Fruit fly (Drosophila melanogaster) whole organism, embryonic: ENCODE data around the gene Kr-h1.

ENCODE experiments used
- Antp ChIP-seq: fragments of 200-800 bp; sonication (Bioruptor generic); optimal IDR thresholded peaks from 3 replicates; lab custom pipeline; 2016; ENCODE audit warnings: missing biosample characterization, missing genetic modification characterization
- Atf3 ChIP-seq: fragments of 200-800 bp; sonication (Bioruptor generic); optimal IDR thresholded peaks from 3 replicates; lab custom pipeline; 2016; ENCODE audit warnings: missing biosample characterization, missing genetic modification characterization
- Atf6 ChIP-seq: fragments of 200-800 bp; sonication (Bioruptor generic); IDR thresholded peaks from 2 replicates; pipeline ENCODE4 v1.3.6; 2022; ENCODE audit warnings: missing biosample characterization, missing genetic modification characterization
- CG10654 ChIP-seq: fragments of 200-800 bp; sonication (Bioruptor generic); optimal IDR thresholded peaks from 2 replicates; lab custom pipeline; 2016; ENCODE audit warnings: missing biosample characterization, missing genetic modification characterization
- CG11093 ChIP-seq: fragments of 200-800 bp; sonication (Bioruptor generic); IDR thresholded peaks from 3 replicates; pipeline ENCODE4 v1.3.6; 2022; ENCODE audit warnings: missing biosample characterization, missing genetic modification characterization
- CG11456 ChIP-seq: fragments of 200-800 bp; sonication (Bioruptor generic); IDR thresholded peaks from 3 replicates; pipeline ENCODE4 v1.3.6; 2022; ENCODE audit warnings: missing biosample characterization, missing genetic modification characterization
- CG11723 ChIP-seq: fragments of 200-800 bp; sonication (Bioruptor generic); optimal IDR thresholded peaks from 2 replicates; lab custom pipeline; 2017; ENCODE audit warnings: missing biosample characterization, mild to moderate bottlenecking, missing genetic modification characterization
- CG12219 ChIP-seq: fragments of 200-800 bp; sonication (Bioruptor generic); optimal IDR thresholded peaks from 3 replicates; lab custom pipeline; 2018; ENCODE audit warnings: missing biosample characterization, mild to moderate bottlenecking, missing genetic modification characterization
- CG13287 ChIP-seq: fragments of 200-800 bp; sonication (Bioruptor generic); IDR thresholded peaks from 2 replicates; pipeline ENCODE4 v1.3.6; 2022; ENCODE audit warnings: missing biosample characterization, missing genetic modification characterization; ENCODE audit not compliant: partially characterized antibody
- CG14710 ChIP-seq: fragments of 200-800 bp; sonication (Bioruptor generic); optimal IDR thresholded peaks from 3 replicates; lab custom pipeline; 2019; ENCODE audit warnings: missing biosample characterization, mild to moderate bottlenecking, missing genetic modification characterization, moderate library complexity
- CG14860 ChIP-seq: fragments of 200-800 bp; sonication (Bioruptor generic); IDR thresholded peaks from 3 replicates; pipeline ENCODE4 v1.3.6; 2022; ENCODE audit warnings: missing biosample characterization, missing genetic modification characterization; ENCODE audit not compliant: partially characterized antibody
- CG1603 ChIP-seq: fragments of 200-800 bp; sonication (Bioruptor generic); optimal IDR thresholded peaks from 2 replicates; lab custom pipeline; 2019; ENCODE audit warnings: missing biosample characterization, mild to moderate bottlenecking, missing genetic modification characterization, moderate library complexity
- CG2116 ChIP-seq: fragments of 200-800 bp; sonication (Bioruptor generic); optimal IDR thresholded peaks from 3 replicates; lab custom pipeline; 2018; ENCODE audit warnings: missing biosample characterization, mild to moderate bottlenecking, missing genetic modification characterization
- CG2875 ChIP-seq: fragments of 200-800 bp; sonication (Bioruptor generic); optimal IDR thresholded peaks from 2 replicates; lab custom pipeline; 2017; ENCODE audit warnings: missing biosample characterization, mild to moderate bottlenecking, missing genetic modification characterization, missing genetic modification reagents
- CG32767 ChIP-seq: fragments of 200-800 bp; sonication (Bioruptor generic); IDR thresholded peaks from 2 replicates; pipeline ENCODE4 v1.3.6; 2022; ENCODE audit warnings: missing biosample characterization, missing genetic modification characterization
- CG34422 ChIP-seq: fragments of 200-800 bp; sonication (Bioruptor generic); IDR thresholded peaks from 3 replicates; pipeline ENCODE4 v1.3.6; 2022; ENCODE audit warnings: missing biosample characterization, missing genetic modification characterization
- CG3726 ChIP-seq: fragments of 200-800 bp; sonication (Bioruptor generic); IDR thresholded peaks from 3 replicates; pipeline ENCODE4, ENCODE4 v1.3.6; 2022; ENCODE audit warnings: missing biosample characterization, missing genetic modification characterization
- CG4360 ChIP-seq: fragments of 200-800 bp; sonication (Bioruptor generic); IDR thresholded peaks from 2 replicates; pipeline ENCODE4 v1.3.6; 2022; ENCODE audit warnings: missing biosample characterization, missing genetic modification characterization
- CG4404 ChIP-seq: fragments of 200-800 bp; sonication (Bioruptor generic); IDR thresholded peaks from 2 replicates; pipeline ENCODE4 v1.3.6; 2022; ENCODE audit warnings: missing biosample characterization, missing genetic modification characterization
- CG4617 ChIP-seq: fragments of 200-800 bp; sonication (Bioruptor generic); optimal IDR thresholded peaks from 3 replicates; lab custom pipeline; 2016; ENCODE audit warnings: missing biosample characterization, missing genetic modification characterization, borderline replicate concordance
- CG5953 ChIP-seq: fragments of 200-800 bp; sonication (Bioruptor generic); IDR thresholded peaks from 2 replicates; pipeline ENCODE4 v1.3.6; 2022; ENCODE audit warnings: missing biosample characterization, missing genetic modification characterization
- CG6854 ChIP-seq: fragments of 200-800 bp; sonication (Bioruptor generic); optimal IDR thresholded peaks from 3 replicates; lab custom pipeline; 2017; ENCODE audit warnings: missing biosample characterization, mild to moderate bottlenecking, missing genetic modification characterization
- CG7556 ChIP-seq: fragments of 200-800 bp; sonication (Bioruptor generic); optimal IDR thresholded peaks from 2 replicates; lab custom pipeline; 2017; ENCODE audit warnings: missing biosample characterization, mild to moderate bottlenecking, missing genetic modification characterization
- CG8359 ChIP-seq: fragments of 200-800 bp; sonication (Bioruptor generic); optimal IDR thresholded peaks from 2 replicates; lab custom pipeline; 2017; ENCODE audit warnings: missing biosample characterization, mild to moderate bottlenecking, missing genetic modification characterization, borderline replicate concordance
- CG8478 ChIP-seq: fragments of >200 bp; optimal IDR thresholded peaks from 2 replicates; lab custom pipeline; 2018
- CG9215 ChIP-seq: fragments of 200-800 bp; sonication (Bioruptor generic); IDR thresholded peaks from 2 replicates; pipeline ENCODE4 v1.3.6; 2022; ENCODE audit warnings: missing biosample characterization, missing genetic modification characterization
- CG9817 ChIP-seq: fragments of 200-800 bp; sonication (Bioruptor generic); optimal IDR thresholded peaks from 2 replicates; lab custom pipeline; 2018; ENCODE audit warnings: missing biosample characterization, mild to moderate bottlenecking, missing genetic modification characterization, moderate library complexity
- CG9932 ChIP-seq: fragments of 200-800 bp; sonication (Bioruptor generic); IDR thresholded peaks from 2 replicates; pipeline ENCODE4 v1.3.6; 2022; ENCODE audit warnings: missing biosample characterization, missing genetic modification characterization
- Dll ChIP-seq: fragments of 200-800 bp; sonication (Bioruptor generic); IDR thresholded peaks from 4 replicates; pipeline ENCODE4 v1.3.6; 2022; ENCODE audit warnings: missing biosample characterization, missing genetic modification characterization; ENCODE audit not compliant: partially characterized antibody
- E2f2 ChIP-seq: fragments of 200-800 bp; sonication (Bioruptor generic); IDR thresholded peaks from 2 replicates; pipeline ENCODE4 v1.3.6; 2022; ENCODE audit warnings: missing biosample characterization, missing genetic modification characterization
- Hr78 ChIP-seq, 2 experiments: fragments of 200-800 bp in 1 of 2; fragments of >200 bp in 1 of 2; sonication (Bioruptor generic) in 1 of 2; optimal IDR thresholded peaks; 2 replicates each; lab custom pipeline; 2017 to 2019; ENCODE audit warnings: missing biosample characterization in 2 of 2, missing genetic modification characterization in 2 of 2, mild to moderate bottlenecking in 1 of 2, moderate library complexity in 1 of 2
- Nf-YB ChIP-seq: fragments of 200-800 bp; sonication (Bioruptor generic); optimal IDR thresholded peaks from 3 replicates; lab custom pipeline; 2019; ENCODE audit warnings: missing biosample characterization, mild to moderate bottlenecking, missing genetic modification characterization, moderate library complexity
- Optix ChIP-seq: fragments of 200-800 bp; sonication (Bioruptor generic); IDR thresholded peaks from 3 replicates; pipeline ENCODE4 v1.3.6; 2022; ENCODE audit warnings: missing biosample characterization, missing genetic modification characterization
- Sox102F ChIP-seq: fragments of 200-800 bp; sonication (Bioruptor generic); optimal IDR thresholded peaks from 2 replicates; lab custom pipeline; 2018; ENCODE audit warnings: missing biosample characterization, mild to moderate bottlenecking, missing genetic modification characterization, moderate library complexity
- Ssrp ChIP-seq: fragments of 200-800 bp; sonication (Bioruptor generic); optimal IDR thresholded peaks from 2 replicates; lab custom pipeline; 2018; ENCODE audit warnings: missing biosample characterization, mild to moderate bottlenecking, missing genetic modification characterization, moderate library complexity
- Stat92E ChIP-seq, 3 experiments: fragments of >200 bp in 2 of 3; fragments of 200-800 bp in 1 of 3; sonication (Bioruptor generic) in 1 of 3; optimal IDR thresholded peaks; 2 replicates each; lab custom pipeline; 2017 to 2019; ENCODE audit warnings: missing biosample characterization in 3 of 3, missing genetic modification characterization in 3 of 3, mild to moderate bottlenecking in 1 of 3, moderate library complexity in 1 of 3
- abd-A ChIP-seq: fragments of 200-800 bp; sonication (Bioruptor generic); optimal IDR thresholded peaks from 3 replicates; lab custom pipeline; 2019; ENCODE audit warnings: missing biosample characterization, mild to moderate bottlenecking, missing genetic modification characterization, moderate library complexity
- al ChIP-seq: fragments of 200-800 bp; sonication (Bioruptor generic); IDR thresholded peaks from 2 replicates; pipeline ENCODE4 v1.3.6; 2022; ENCODE audit warnings: missing biosample characterization, missing genetic modification characterization
- amos ChIP-seq: fragments of 200-800 bp; sonication (Bioruptor generic); IDR thresholded peaks from 2 replicates; pipeline ENCODE4 v1.3.6; 2022; ENCODE audit warnings: missing biosample characterization, missing genetic modification characterization; ENCODE audit not compliant: partially characterized antibody
- ash1 ChIP-seq: fragments of 200-800 bp; sonication (Bioruptor generic); optimal IDR thresholded peaks from 2 replicates; lab custom pipeline; 2018; ENCODE audit warnings: missing biosample characterization, mild to moderate bottlenecking, missing genetic modification characterization
- ci ChIP-seq: fragments of 200-800 bp; sonication (Bioruptor generic); IDR thresholded peaks from 3 replicates; pipeline ENCODE4 v1.3.6; 2022; ENCODE audit warnings: missing biosample characterization, missing genetic modification characterization
- cwo ChIP-seq: fragments of 200-800 bp; sonication (Bioruptor generic); optimal IDR thresholded peaks from 3 replicates; lab custom pipeline; 2017; ENCODE audit warnings: missing biosample characterization, missing genetic modification characterization, mild to moderate bottlenecking, moderate library complexity, missing genetic modification reagents
- da ChIP-seq: fragments of 200-800 bp; sonication (Bioruptor generic); optimal IDR thresholded peaks from 2 replicates; lab custom pipeline; 2016; ENCODE audit warnings: missing biosample characterization, missing genetic modification characterization
- danr ChIP-seq: fragments of 200-800 bp; sonication (Bioruptor generic); IDR thresholded peaks from 2 replicates; pipeline ENCODE4 v1.3.6; 2022; ENCODE audit warnings: missing biosample characterization, missing genetic modification characterization
- dmrt99B ChIP-seq: fragments of 200-800 bp; sonication (Bioruptor generic); optimal IDR thresholded peaks from 2 replicates; lab custom pipeline; 2018; ENCODE audit warnings: missing biosample characterization, mild to moderate bottlenecking, missing genetic modification characterization, moderate library complexity
- gt ChIP-seq: fragments of 200-800 bp; sonication (Bioruptor generic); IDR thresholded peaks from 2 replicates; pipeline ENCODE4 v1.3.6; 2022; ENCODE audit warnings: missing biosample characterization, missing genetic modification characterization
- ham ChIP-seq: fragments of 200-800 bp; sonication (Bioruptor generic); IDR thresholded peaks from 2 replicates; pipeline ENCODE4 v1.3.6; 2022; ENCODE audit warnings: missing biosample characterization, missing genetic modification characterization
- inv ChIP-seq: fragments of 200-800 bp; sonication (Bioruptor generic); IDR thresholded peaks from 2 replicates; pipeline ENCODE4 v1.3.6; 2022; ENCODE audit warnings: missing biosample characterization, missing genetic modification characterization; ENCODE audit not compliant: partially characterized antibody
- lola ChIP-seq, 3 experiments: fragments of >200 bp in 2 of 3; fragments of 200-800 bp in 1 of 3; sonication (Bioruptor generic) in 1 of 3; optimal IDR thresholded peaks; 2 replicates each; lab custom pipeline; 2017 to 2019; ENCODE audit warnings: missing biosample characterization in 3 of 3, missing genetic modification characterization in 3 of 3, mild to moderate bottlenecking in 1 of 3, moderate library complexity in 1 of 3
- luna ChIP-seq: fragments of 200-800 bp; sonication (Bioruptor generic); optimal IDR thresholded peaks from 2 replicates; lab custom pipeline; 2016; ENCODE audit warnings: missing biosample characterization, missing genetic modification characterization

The Kr-h1 gene

dm6 chr2L:6124815-6125214, 42.4 kb downstream of the Kr-h1 start, which contains the start of gene Arpc4 (continued):
- TF ChIP-seq CG10654 (peak; percentile 45), CG12219 (GFP tag; lab: Kevin White, UChicago) (no peak), lola (GFP tag; optimal IDR thresholded peaks at IDR 0.05; lab: Kevin White, UChicago) (peak in 1 of 3 experiments; percentile 39), inv (no peak), CG11456 (GFP tag; lab: Robert Waterston, UW) (peak; percentile 83), ci (GFP tag; lab: Robert Waterston, UW) (peak; percentile 78), da (GFP tag; lab: Kevin White, UChicago) (no peak), CG4404 (GFP tag; lab: Robert Waterston, UW) (no peak), al (peak; percentile 63), Ssrp (tag; lab: Kevin White, UChicago) (peak; percentile 41), CG2116 (peak; percentile 65), cwo (GFP tag; lab: Kevin White, UChicago) (no peak), CG4617 (GFP tag; lab: Kevin White, UChicago) (peak; percentile 72), CG2875 (GFP tag; lab: Kevin White, UChicago) (no peak), CG5953 (peak; percentile 69), CG9215 (GFP tag; lab: Robert Waterston, UW) (peak; percentile 40; the same call in 1 of the 2 replicates), CG14860 (GFP tag; lab: Robert Waterston, UW) (no peak), CG8359 (GFP tag; lab: Kevin White, UChicago) (no peak), Atf6 (peak; percentile 49; the same call in 1 of the 2 replicates), Atf3 (GFP tag; lab: Kevin White, UChicago) (no peak), CG1603 (tag; lab: Kevin White, UChicago) (peak; percentile 79), CG9932 (GFP tag; lab: Robert Waterston, UW) (peak; percentile 79), Optix (GFP tag; lab: Robert Waterston, UW) (no peak), CG7556 (GFP tag; lab: Kevin White, UChicago) (peak; percentile 30), amos (GFP tag; lab: Robert Waterston, UW) (no peak), CG11093 (GFP tag; lab: Robert Waterston, UW) (0 out of 3 replicates have a peak, but pooled peaks have one; percentile 16), E2f2 (peak; percentile 71), CG32767 (GFP tag; lab: Robert Waterston, UW) (peak; percentile 61; the same call in 1 of the 2 replicates), Dll (GFP tag; lab: Robert Waterston, UW) (no peak), ham (GFP tag; lab: Robert Waterston, UW) (no peak), CG3726 (GFP tag; lab: Robert Waterston, UW) (no peak), CG4360 (GFP tag; lab: Robert Waterston, UW) (no peak), Nf-YB (no peak), CG34422 (GFP tag; lab: Robert Waterston, UW) (peak; percentile 66; the same call in 2 of the 3 replicates), CG14710 (peak; percentile 72), CG11723 (GFP tag; lab: Kevin White, UChicago) (no peak), CG6854 (GFP tag; lab: Kevin White, UChicago) (no peak), abd-A (tag; lab: Kevin White, UChicago) (no peak), Sox102F (GFP tag; lab: Kevin White, UChicago) (no peak), ash1 (GFP tag; lab: Kevin White, UChicago) (no peak), Antp (GFP tag; lab: Kevin White, UChicago) (peak; percentile 34), CG13287 (no peak), dmrt99B (tag; lab: Kevin White, UChicago) (no peak), luna (no peak), Hr78 (GFP tag; optimal IDR thresholded peaks at IDR 0.05; lab: Kevin White, UChicago) (no peak), CG9817 (peak; percentile 56), CG8478 (no peak), danr (no peak), gt (GFP tag; lab: Robert Waterston, UW) (no peak), Stat92E (GFP tag; optimal IDR thresholded peaks at IDR 0.05; lab: Kevin White, UChicago) (no peak)
